Worm (Caenorhabditis elegans) whole organism, mixed stage, embryonic: ENCODE measurements around the gene F13D12.3.
A peak's percentile ranks its signal among the peaks of the same experiment; 100 is the strongest.

ENCODE experiments used
- M03D4.4 ChIP-seq: sonication (generic microtip); optimal IDR thresholded peaks from 2 replicates; lab custom pipeline; 2017; ENCODE audit warnings: mild to moderate bottlenecking, missing genetic modification characterization, missing compliant biosample characterization
- blmp-1 ChIP-seq: fragments of 150-350 bp; optimal IDR thresholded peaks from 2 replicates; lab custom pipeline; 2014; ENCODE audit warnings: missing biosample characterization, missing genetic modification characterization
- ceh-39 ChIP-seq: fragments of 150-350 bp; optimal IDR thresholded peaks from 2 replicates; lab custom pipeline; 2014; ENCODE audit warnings: missing biosample characterization, missing genetic modification characterization
- ceh-43 ChIP-seq: fragments of 200-800 bp; sonication (Bioruptor generic); optimal IDR thresholded peaks from 2 replicates; lab custom pipeline; 2018; ENCODE audit warnings: mild to moderate bottlenecking, missing genetic modification characterization, moderate library complexity, missing compliant biosample characterization
- ceh-83 ChIP-seq: fragments of 200-800 bp; sonication (Bioruptor generic); optimal IDR thresholded peaks from 2 replicates; lab custom pipeline; 2018; ENCODE audit warnings: mild to moderate bottlenecking, missing genetic modification characterization, missing compliant biosample characterization
- ces-1 ChIP-seq: fragments of 150-350 bp; optimal IDR thresholded peaks from 2 replicates; lab custom pipeline; 2014; ENCODE audit warnings: missing biosample characterization, missing genetic modification reagents, missing genetic modification characterization
- cnd-1 ChIP-seq: fragments of 200-800 bp; sonication (Bioruptor generic); optimal IDR thresholded peaks from 2 replicates; lab custom pipeline; 2018; ENCODE audit warnings: mild to moderate bottlenecking, missing genetic modification characterization, missing compliant biosample characterization
- drap-1 ChIP-seq: fragments of 200-800 bp; sonication (Bioruptor generic); optimal IDR thresholded peaks from 3 replicates; lab custom pipeline; 2018; ENCODE audit warnings: mild to moderate bottlenecking, missing genetic modification characterization, missing compliant biosample characterization
- elt-3 ChIP-seq: fragments of 150-350 bp; optimal IDR thresholded peaks from 2 replicates; lab custom pipeline; 2014; ENCODE audit warnings: missing biosample characterization, missing genetic modification characterization
- flh-1 ChIP-seq: fragments of 200-800 bp; sonication (Bioruptor generic); optimal IDR thresholded peaks from 2 replicates; lab custom pipeline; 2018; ENCODE audit warnings: mild to moderate bottlenecking, missing genetic modification characterization, moderate library complexity, missing compliant biosample characterization
- ham-2 ChIP-seq: fragments of 200-800 bp; sonication (Bioruptor generic); optimal IDR thresholded peaks from 2 replicates; lab custom pipeline; 2018; ENCODE audit warnings: mild to moderate bottlenecking, missing genetic modification characterization, missing compliant biosample characterization
- lin-13 ChIP-seq: fragments of 150-350 bp; optimal IDR thresholded peaks from 2 replicates; lab custom pipeline; 2014; ENCODE audit warnings: missing biosample characterization, missing genetic modification characterization
- lin-32 ChIP-seq: fragments of 200-800 bp; sonication (Bioruptor generic); optimal IDR thresholded peaks from 2 replicates; lab custom pipeline; 2018; ENCODE audit warnings: mild to moderate bottlenecking, missing genetic modification characterization, missing compliant biosample characterization
- lsy-2 ChIP-seq: fragments of 150-350 bp; optimal IDR thresholded peaks from 2 replicates; lab custom pipeline; 2014; ENCODE audit warnings: missing biosample characterization, missing genetic modification characterization
- mab-5 ChIP-seq: fragments of 150-350 bp; optimal IDR thresholded peaks from 2 replicates; lab custom pipeline; 2014; ENCODE audit warnings: missing biosample characterization, missing genetic modification characterization
- nhr-12 ChIP-seq: fragments of 150-350 bp; optimal IDR thresholded peaks from 2 replicates; lab custom pipeline; 2014; ENCODE audit warnings: missing biosample characterization, missing genetic modification characterization
- nhr-237 ChIP-seq: fragments of 150-350 bp; optimal IDR thresholded peaks from 2 replicates; lab custom pipeline; 2014; ENCODE audit warnings: missing biosample characterization, missing genetic modification characterization
- nhr-28 ChIP-seq: fragments of 150-350 bp; optimal IDR thresholded peaks from 2 replicates; lab custom pipeline; 2014; ENCODE audit warnings: missing biosample characterization, missing genetic modification characterization
- nhr-76 ChIP-seq: sonication (generic microtip); optimal IDR thresholded peaks from 2 replicates; lab custom pipeline; 2017; ENCODE audit warnings: missing biosample characterization, missing genetic modification characterization
- pha-4 ChIP-seq: fragments of 150-350 bp; optimal IDR thresholded peaks from 2 replicates; lab custom pipeline; 2018; ENCODE audit warnings: missing biosample characterization, missing genetic modification reagents, missing genetic modification characterization
- sem-2 ChIP-seq: fragments of 200-800 bp; sonication (Bioruptor generic); optimal IDR thresholded peaks from 2 replicates; lab custom pipeline; 2018; ENCODE audit warnings: mild to moderate bottlenecking, missing genetic modification characterization, missing compliant biosample characterization
- snpc-4 ChIP-seq: fragments of 150-350 bp; optimal IDR thresholded peaks from 2 replicates; lab custom pipeline; 2014; ENCODE audit warnings: missing biosample characterization, missing genetic modification characterization
- sptf-1 ChIP-seq: sonication (generic microtip); optimal IDR thresholded peaks from 2 replicates; lab custom pipeline; 2017; ENCODE audit warnings: mild to moderate bottlenecking, missing genetic modification characterization, moderate library complexity, missing compliant biosample characterization
- tbx-8 ChIP-seq: fragments of 200-800 bp; sonication (Bioruptor generic); optimal IDR thresholded peaks from 2 replicates; lab custom pipeline; 2018; ENCODE audit warnings: mild to moderate bottlenecking, missing genetic modification characterization, moderate library complexity, missing compliant biosample characterization
- unc-120 ChIP-seq: sonication (generic microtip); optimal IDR thresholded peaks from 2 replicates; lab custom pipeline; 2017; ENCODE audit warnings: missing genetic modification characterization, missing compliant biosample characterization; ENCODE audit not compliant: poor library complexity, severe bottlenecking
- unc-39 ChIP-seq: fragments of 150-350 bp; optimal IDR thresholded peaks from 2 replicates; lab custom pipeline; 2014; ENCODE audit warnings: missing biosample characterization, missing genetic modification characterization
- unc-62 ChIP-seq: fragments of 150-350 bp; optimal IDR thresholded peaks from 2 replicates; lab custom pipeline; 2014; ENCODE audit warnings: missing biosample characterization, missing genetic modification reagents, missing genetic modification characterization
- zip-8 ChIP-seq: fragments of 150-350 bp; optimal IDR thresholded peaks from 2 replicates; lab custom pipeline; 2014; ENCODE audit warnings: missing biosample characterization, missing genetic modification characterization
- ztf-11 ChIP-seq: fragments of 150-350 bp; optimal IDR thresholded peaks from 2 replicates; lab custom pipeline; 2014; ENCODE audit warnings: missing biosample characterization, missing genetic modification characterization

F13D12.3 gene

ce11 chrII:11720102-11720501 is at the start of gene F13D12.3:
Gene F13D12.3, plus strand, starts transcription at chrII:11720402.
- no peak for TF ChIP-seq ceh-43 (GFP tag; lab: Kevin White, UChicago)

- TF ChIP-seq lin-13 (tag; lab: Kevin White, UChicago) (peak; percentile 72), pha-4 (peak; percentile 49), blmp-1 (tag; lab: Kevin White, UChicago) (no peak)
Measured at ce11 chrII:11675877-11676473, 44.2 kb upstream of the F13D12.3 start, which contains the start of the genes trr-1 and C47D12.2. Gene trr-1, minus strand, starts transcription at chrII:11675927. Gene C47D12.2, plus strand, starts transcription at chrII:11676306.

ce11 chrII:11680220-11680619 is 40.0 kb upstream of the F13D12.3 start:
- TF ChIP-seq snpc-4 (tag; lab: Kevin White, UChicago) (no peak), flh-1 (GFP tag; lab: Kevin White, UChicago) (no peak), ceh-83 (GFP tag; lab: Kevin White, UChicago) (no peak), ceh-39 (no peak), lin-13 (tag; lab: Kevin White, UChicago) (no peak), drap-1 (no peak), tbx-8 (GFP tag; lab: Kevin White, UChicago) (no peak), lsy-2 (tag; lab: Kevin White, UChicago) (no peak), sptf-1 (tag; lab: Kevin White, UChicago) (no peak), blmp-1 (tag; lab: Kevin White, UChicago) (no peak), ztf-11 (tag; lab: Kevin White, UChicago) (no peak), ham-2 (GFP tag; lab: Kevin White, UChicago) (no peak), zip-8 (tag; lab: Kevin White, UChicago) (no peak), sem-2 (GFP tag; lab: Kevin White, UChicago) (no peak), elt-3 (tag; lab: Kevin White, UChicago) (no peak), unc-62 (GFP tag; lab: Kevin White, UChicago) (no peak), unc-39 (tag; lab: Kevin White, UChicago) (no peak)

- TF ChIP-seq ceh-39 = peak; percentile 1
- TF ChIP-seq blmp-1 (tag; lab: Kevin White, UChicago) = no peak
- no peak for TF ChIP-seq elt-3 (tag; lab: Kevin White, UChicago)
Measured at ce11 chrII:11681136-11681824, 38.9 kb upstream of the F13D12.3 start, which contains the start of the genes sfxn-1.4 and C47D12.4. Gene sfxn-1.4, minus strand, starts transcription at chrII:11681236. Gene C47D12.4, plus strand, starts transcription at chrII:11681774.

DNA sequence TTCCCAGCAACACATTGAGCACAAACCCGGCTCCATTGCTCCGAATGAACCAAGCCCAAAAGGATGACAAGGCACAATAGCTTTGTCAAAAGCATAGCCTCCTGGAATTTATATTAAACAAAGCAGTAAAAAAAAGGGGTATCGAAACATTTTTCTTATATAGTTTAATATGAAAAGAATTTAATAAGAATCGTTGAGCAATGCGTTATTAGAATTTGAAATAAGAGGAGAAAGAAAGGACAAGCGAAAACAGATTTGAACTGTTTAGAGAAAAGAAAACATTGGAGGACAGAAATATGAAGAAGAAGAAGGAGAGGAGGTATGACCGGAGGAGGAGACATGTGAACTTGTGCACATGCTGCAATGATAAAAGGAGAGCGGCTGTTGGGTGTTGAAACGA is 35.0 kb upstream of the F13D12.3 start, which contains the start of gene C47D12.5:
Gene C47D12.5, minus strand, starts transcription at position 101 of the 400 bp plus-strand sequence.
- TF ChIP-seq ceh-39 (no peak), zip-8 (tag; lab: Kevin White, UChicago) (no peak), unc-39 (tag; lab: Kevin White, UChicago) (no peak)

- TF ChIP-seq cnd-1 (tag; lab: Kevin White, UChicago) (peak; percentile 70), ceh-43 (GFP tag; lab: Kevin White, UChicago) (no peak), ham-2 (GFP tag; lab: Kevin White, UChicago) (no peak), ces-1 (peak; percentile 79), pha-4 (no peak), ztf-11 (tag; lab: Kevin White, UChicago) (no peak), zip-8 (tag; lab: Kevin White, UChicago) (no peak), nhr-76 (no peak), unc-120 (tag; lab: Kevin White, UChicago) (peak; percentile 46), lin-32 (GFP tag; lab: Kevin White, UChicago) (no peak), blmp-1 (tag; lab: Kevin White, UChicago) (no peak), ceh-39 (no peak)
Measured at ce11 chrII:11688011-11688410, 32.2 kb upstream of the F13D12.3 start.

DNA sequence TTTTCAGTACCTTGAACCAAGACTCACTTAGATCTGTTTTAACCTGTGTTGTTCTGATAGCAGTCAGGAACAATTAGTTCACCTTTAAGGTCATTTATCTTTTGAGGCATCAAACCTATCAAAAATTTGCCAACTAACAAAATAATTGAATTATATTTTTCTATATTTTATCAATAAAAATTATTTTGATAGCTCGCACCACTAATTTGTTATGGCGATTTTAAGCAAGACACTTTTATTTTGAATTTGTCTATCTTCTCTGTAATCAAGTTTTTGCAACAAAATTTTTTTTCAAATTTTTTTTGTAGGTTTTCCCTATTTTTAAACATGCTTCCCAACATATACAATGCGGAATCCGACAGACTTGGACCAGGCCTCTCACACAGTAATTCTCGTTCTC is 31.6 kb upstream of the F13D12.3 start, which contains the start of gene kel-1:
Gene kel-1, plus strand, starts transcription at position 301 of the 400 bp plus-strand sequence.
- TF ChIP-seq cnd-1 (tag; lab: Kevin White, UChicago) (no peak), nhr-28 (tag; lab: Kevin White, UChicago) (no peak), M03D4.4 (tag; lab: Kevin White, UChicago) (no peak), sem-2 (GFP tag; lab: Kevin White, UChicago) (no peak), mab-5 (tag; lab: Kevin White, UChicago) (no peak), nhr-237 (tag; lab: Kevin White, UChicago) (no peak), ceh-83 (GFP tag; lab: Kevin White, UChicago) (no peak), lin-13 (tag; lab: Kevin White, UChicago) (no peak), drap-1 (no peak), flh-1 (GFP tag; lab: Kevin White, UChicago) (no peak), ztf-11 (tag; lab: Kevin White, UChicago) (no peak), nhr-12 (no peak)
- TF ChIP-seq, all 35 proteins: peak for 0
